Fruit fly (Drosophila melanogaster) whole organism, pupa: ENCODE results near the gene CG12984.

Source experiments
- CG10348 ChIP-seq: fragments of 200-800 bp; sonication (Bioruptor generic); IDR thresholded peaks from 2 replicates; pipeline ENCODE4 v1.3.6; 2022; ENCODE audit warnings: missing biosample characterization, missing genetic modification characterization
- CG12605 ChIP-seq: fragments of 200-800 bp; sonication (Bioruptor generic); IDR thresholded peaks from 2 replicates; pipeline ENCODE4 v1.3.6; 2022; ENCODE audit warnings: missing biosample characterization, missing genetic modification characterization
- CG13204 ChIP-seq: fragments of 200-800 bp; sonication (Bioruptor generic); optimal IDR thresholded peaks from 2 replicates; lab custom pipeline; 2018; ENCODE audit warnings: missing biosample characterization, mild to moderate bottlenecking, missing genetic modification characterization, moderate library complexity
- CG14655 ChIP-seq: fragments of 200-800 bp; sonication (Bioruptor generic); optimal IDR thresholded peaks from 3 replicates; lab custom pipeline; 2017; ENCODE audit warnings: mild to moderate bottlenecking, missing biosample characterization, missing genetic modification reagents, missing genetic modification characterization
- CG15710 ChIP-seq: fragments of 200-800 bp; sonication (Bioruptor generic); optimal IDR thresholded peaks from 2 replicates; lab custom pipeline; 2018; ENCODE audit warnings: missing biosample characterization, mild to moderate bottlenecking, missing genetic modification characterization, moderate library complexity
- CG17806 ChIP-seq: fragments of 200-800 bp; sonication (Bioruptor generic); optimal IDR thresholded peaks from 2 replicates; lab custom pipeline; 2018; ENCODE audit warnings: missing biosample characterization, mild to moderate bottlenecking, missing genetic modification characterization, moderate library complexity
- CG32121 ChIP-seq: fragments of 200-800 bp; sonication (Bioruptor generic); IDR thresholded peaks from 2 replicates; pipeline ENCODE4 v1.3.6; 2022; ENCODE audit warnings: missing biosample characterization, missing genetic modification characterization
- CG34367 ChIP-seq: fragments of 200-800 bp; sonication (Bioruptor generic); optimal IDR thresholded peaks from 2 replicates; lab custom pipeline; 2018; ENCODE audit warnings: missing biosample characterization, mild to moderate bottlenecking, missing genetic modification characterization
- CG4496 ChIP-seq: fragments of 200-800 bp; sonication (Bioruptor generic); IDR thresholded peaks from 3 replicates; pipeline ENCODE4 v1.3.6; 2022; ENCODE audit warnings: missing biosample characterization, missing genetic modification characterization
- CG8159 ChIP-seq: fragments of 200-800 bp; sonication (Bioruptor generic); optimal IDR thresholded peaks from 3 replicates; lab custom pipeline; 2018; ENCODE audit warnings: missing biosample characterization, mild to moderate bottlenecking, missing genetic modification characterization, moderate library complexity
- CG8301 ChIP-seq: fragments of 200-800 bp; sonication (Bioruptor generic); optimal IDR thresholded peaks from 2 replicates; lab custom pipeline; 2018; ENCODE audit warnings: missing biosample characterization, mild to moderate bottlenecking, missing genetic modification characterization
- CG9948 ChIP-seq: fragments of 200-800 bp; sonication (Bioruptor generic); optimal IDR thresholded peaks from 2 replicates; lab custom pipeline; 2018; ENCODE audit warnings: missing biosample characterization, mild to moderate bottlenecking, missing genetic modification characterization, moderate library complexity
- D1 ChIP-seq: fragments of 200-800 bp; sonication (Bioruptor generic); optimal IDR thresholded peaks from 2 replicates; lab custom pipeline; 2018; ENCODE audit warnings: missing biosample characterization, mild to moderate bottlenecking, missing genetic modification characterization, moderate library complexity
- EcR ChIP-seq: fragments of 200-800 bp; sonication (Bioruptor generic); optimal IDR thresholded peaks from 3 replicates; lab custom pipeline; 2019; ENCODE audit warnings: missing biosample characterization, missing genetic modification characterization, mild to moderate bottlenecking, moderate library complexity, missing genetic modification reagents
- Ets98B ChIP-seq: fragments of 200-800 bp; sonication (Bioruptor generic); IDR thresholded peaks from 2 replicates; pipeline ENCODE4 v1.3.6; 2022; ENCODE audit warnings: missing biosample characterization, missing genetic modification characterization
- Pif1A ChIP-seq: fragments of 200-800 bp; sonication (Bioruptor generic); optimal IDR thresholded peaks from 3 replicates; lab custom pipeline; 2016; ENCODE audit warnings: missing biosample characterization, missing genetic modification characterization
- Pif1B ChIP-seq: fragments of 200-800 bp; sonication (Bioruptor generic); optimal IDR thresholded peaks from 3 replicates; lab custom pipeline; 2016; ENCODE audit warnings: missing biosample characterization, missing genetic modification characterization
- Snoo ChIP-seq: fragments of 200-800 bp; sonication (Bioruptor generic); optimal IDR thresholded peaks from 3 replicates; lab custom pipeline; 2017; ENCODE audit warnings: missing biosample characterization, mild to moderate bottlenecking, missing genetic modification characterization, inconsistent platforms
- fd96Ca ChIP-seq: fragments of 200-800 bp; sonication (Bioruptor generic); IDR thresholded peaks from 3 replicates; pipeline ENCODE4 v1.3.6; 2022; ENCODE audit warnings: missing biosample characterization, missing genetic modification characterization
- gl ChIP-seq: fragments of 200-800 bp; sonication (Bioruptor generic); optimal IDR thresholded peaks from 2 replicates; lab custom pipeline; 2018; ENCODE audit warnings: missing biosample characterization, mild to moderate bottlenecking, missing genetic modification characterization
- rn ChIP-seq: fragments of 200-800 bp; sonication (Bioruptor generic); IDR thresholded peaks from 2 replicates; pipeline ENCODE4 v1.3.6; 2022; ENCODE audit warnings: missing biosample characterization, missing genetic modification characterization

The CG12984 gene

DNA sequence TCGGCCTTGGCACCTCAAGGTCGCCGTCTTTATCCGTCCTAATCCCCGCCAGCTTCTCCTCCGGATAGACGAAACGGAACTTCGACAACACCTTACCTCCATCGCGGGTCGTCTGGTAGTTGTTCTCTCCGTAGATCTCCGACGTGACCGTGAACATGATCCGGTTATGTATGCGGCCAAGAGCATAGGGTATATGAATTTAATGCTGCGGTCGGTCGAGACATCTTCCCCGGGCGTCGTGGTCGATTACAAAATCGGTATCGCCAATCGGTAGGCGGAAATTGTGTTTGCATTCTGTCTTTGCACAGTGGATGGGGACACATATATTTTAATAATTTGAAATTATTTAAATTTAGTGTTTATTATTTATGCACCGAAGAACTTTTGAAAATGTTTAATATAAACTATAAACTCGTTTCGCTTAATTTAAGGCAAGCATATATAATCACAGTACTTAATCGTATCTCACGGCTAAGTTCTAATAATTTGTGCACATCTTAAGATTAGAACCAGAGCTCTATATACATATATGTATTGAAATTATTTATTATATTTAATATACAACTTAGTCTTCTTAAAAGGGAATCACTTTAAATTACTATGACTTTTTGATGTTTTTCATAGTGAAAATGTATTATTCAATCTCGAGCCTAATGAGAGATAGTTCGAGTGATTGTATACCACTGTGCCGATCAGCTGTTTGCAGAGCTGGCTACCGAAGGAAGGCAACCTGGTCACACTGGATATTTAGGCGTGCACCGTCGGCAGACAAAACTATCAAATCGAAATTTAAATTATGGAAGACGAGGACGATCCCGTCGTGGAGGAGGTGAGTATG is 39.8 kb downstream of the CG12984 start, which contains the start of the genes CG10584 and Polr3E:
Gene CG10584 (minus strand): TSS at position 268 of the 838 bp plus-strand sequence.
Gene Polr3E (plus strand): TSS at position 733 of the 838 bp plus-strand sequence.
- peak; percentile 94 for TF ChIP-seq Snoo (tag; lab: Kevin White, UChicago)
- TF ChIP-seq fd96Ca (GFP tag; lab: Robert Waterston, UW), result no peak
- peak; percentile 94 for TF ChIP-seq CG15710 (tag; lab: Kevin White, UChicago)
- TF ChIP-seq EcR, result peak; percentile 13
- peak; percentile 82 for TF ChIP-seq CG13204 (GFP tag; lab: Kevin White, UChicago)
- peak; percentile 89 for TF ChIP-seq CG34367
- peak; percentile 46; the same call in 1 of the 2 replicates for TF ChIP-seq CG10348 (GFP tag; lab: Robert Waterston, UW)
- peak; percentile 93 for TF ChIP-seq CG9948
- peak; percentile 95 for TF ChIP-seq CG8159 (tag; lab: Kevin White, UChicago)
- peak; percentile 86 for TF ChIP-seq Pif1B (GFP tag; lab: Kevin White, UChicago)
- TF ChIP-seq CG14655 (GFP tag; lab: Kevin White, UChicago), result peak; percentile 96
- TF ChIP-seq CG12605 (GFP tag; lab: Robert Waterston, UW), result peak; percentile 70
- TF ChIP-seq gl (tag; lab: Kevin White, UChicago), result peak; percentile 60
- TF ChIP-seq rn, result peak; percentile 63; the same call in 1 of the 2 replicates
- TF ChIP-seq Ets98B (GFP tag; lab: Robert Waterston, UW), result peak; percentile 82
- TF ChIP-seq D1, result peak; percentile 90
- TF ChIP-seq CG4496 (GFP tag; lab: Robert Waterston, UW), result peak; percentile 84
- TF ChIP-seq CG8301 (tag; lab: Kevin White, UChicago), result peak; percentile 91
- TF ChIP-seq CG17806 (tag; lab: Kevin White, UChicago), result peak; percentile 92
- peak; percentile 88 for TF ChIP-seq CG32121 (GFP tag; lab: Robert Waterston, UW)
- TF ChIP-seq Pif1A (GFP tag; lab: Kevin White, UChicago), result peak; percentile 75

- TF ChIP-seq CG4496 (GFP tag; lab: Robert Waterston, UW), result no peak
- TF ChIP-seq, all 21 proteins: peak for 0
These were observed 42.5 kb downstream of the CG12984 start, which contains the start of gene CG10581 for dm6 chr3L:21034103-21034280. Gene CG10581 (minus strand): TSS chr3L:21034203.

dm6 chr3L:21034281-21035221 is 43.1 kb downstream of the CG12984 start, which contains the start of gene siz:
Gene siz (plus strand): TSS chr3L:21034535.
- TF ChIP-seq fd96Ca (GFP tag; lab: Robert Waterston, UW) (peak; percentile 9; the same call in 1 of the 3 replicates), CG17806 (tag; lab: Kevin White, UChicago) (peak; percentile 17), CG13204 (GFP tag; lab: Kevin White, UChicago) (peak; percentile 28), Pif1B (GFP tag; lab: Kevin White, UChicago) (no peak), CG12605 (GFP tag; lab: Robert Waterston, UW) (peak; percentile 45; the same call in 1 of the 2 replicates), EcR (peak; percentile 63), D1 (no peak), Snoo (tag; lab: Kevin White, UChicago) (no peak)

DNA sequence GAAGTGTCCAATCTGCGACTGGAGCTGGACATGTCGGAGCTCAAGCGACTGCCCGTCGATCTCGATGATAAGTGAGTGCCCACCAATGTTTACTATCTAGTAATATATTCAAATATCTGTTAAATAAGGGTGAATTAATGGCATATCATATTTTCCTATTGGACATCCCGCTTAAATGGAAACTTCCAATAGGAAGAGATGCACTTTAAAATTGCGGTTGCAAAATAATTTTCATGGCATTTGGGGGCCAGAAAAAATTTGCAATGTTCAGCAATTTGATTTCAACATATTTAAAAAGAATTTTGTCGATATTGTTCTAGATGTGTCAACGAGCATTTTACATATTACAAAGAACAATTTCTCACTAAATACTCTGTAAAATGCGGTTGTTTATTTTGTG is 43.8 kb downstream of the CG12984 start:
- TF ChIP-seq CG8159 (tag; lab: Kevin White, UChicago) (no peak), CG10348 (GFP tag; lab: Robert Waterston, UW) (no peak), CG14655 (GFP tag; lab: Kevin White, UChicago) (no peak), CG8301 (tag; lab: Kevin White, UChicago) (no peak), CG9948 (no peak), CG13204 (GFP tag; lab: Kevin White, UChicago) (no peak), CG34367 (no peak), CG32121 (GFP tag; lab: Robert Waterston, UW) (no peak), CG17806 (tag; lab: Kevin White, UChicago) (no peak), Ets98B (GFP tag; lab: Robert Waterston, UW) (no peak), gl (tag; lab: Kevin White, UChicago) (no peak), Snoo (tag; lab: Kevin White, UChicago) (no peak)

DNA sequence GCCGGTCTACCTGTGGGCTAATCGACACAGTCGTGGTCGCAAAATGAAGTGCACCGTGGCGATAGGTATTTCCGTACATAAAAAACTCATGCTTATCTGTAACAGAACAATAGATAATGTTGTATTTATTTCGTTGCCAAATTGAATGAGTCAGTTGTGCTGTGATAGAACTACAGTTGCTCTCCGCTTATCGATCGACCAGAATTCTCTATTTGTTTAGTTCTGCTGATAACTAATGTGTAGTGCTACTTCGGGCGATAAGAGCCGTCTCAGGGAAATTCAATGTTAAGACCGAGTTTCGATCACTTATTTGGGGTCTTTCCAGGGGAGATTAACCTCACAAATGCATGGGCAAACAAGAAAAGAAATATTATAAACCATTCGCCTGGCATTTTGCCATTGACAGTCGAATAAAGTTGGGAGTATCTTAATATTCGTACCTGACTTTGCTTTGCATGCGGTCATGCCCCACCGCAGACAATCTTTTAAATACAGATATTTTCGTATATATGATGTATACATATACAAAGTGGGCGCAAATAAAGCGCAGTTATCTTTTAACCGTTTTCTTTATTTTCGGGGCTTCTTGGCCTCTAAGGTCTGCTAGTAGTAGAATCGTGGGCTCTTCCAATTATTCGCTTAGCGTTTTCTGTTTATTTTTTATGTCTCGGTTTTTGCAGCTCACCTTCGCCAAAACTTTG is 44.9 kb downstream of the CG12984 start:
- TF ChIP-seq CG32121 (GFP tag; lab: Robert Waterston, UW), result 0 out of 2 replicates have a peak, but pooled peaks have one; percentile 10
- TF ChIP-seq CG4496 (GFP tag; lab: Robert Waterston, UW), result no peak
